Worm (Caenorhabditis elegans): ENCODE results near the gene T25B9.9.
A peak's percentile ranks its signal among the peaks of the same experiment; 100 is the strongest.

Gene T25B9.9

ce11 chrIV:10779328-10779727 lies 9.9 kb downstream of the T25B9.9 start:
- TF ChIP-seq gmeb-1 (tag; optimal IDR thresholded peaks at IDR 0.05), result no peak
- no peak for TF ChIP-seq ztf-1 (GFP tag; conservative IDR thresholded peaks at IDR 0.05)
- TF ChIP-seq R02D3.7 (tag; optimal IDR thresholded peaks at IDR 0.05), result no peak
- TF ChIP-seq skn-1 (tag; optimal IDR thresholded peaks at IDR 0.05), result no peak
- TF ChIP-seq unc-55 (GFP tag; optimal IDR thresholded peaks at IDR 0.05), result no peak
- TF ChIP-seq sma-9 (GFP tag; optimal IDR thresholded peaks at IDR 0.05), result no peak
- TF ChIP-seq sma-9 (tag; optimal IDR thresholded peaks at IDR 0.05), result no peak
- no peak for TF ChIP-seq ZK546.5 (tag; optimal IDR thresholded peaks at IDR 0.05)
- TF ChIP-seq mab-5 (tag; optimal IDR thresholded peaks at IDR 0.05), result no peak
- no peak for TF ChIP-seq nhr-25 (tag; optimal IDR thresholded peaks at IDR 0.05)
- TF ChIP-seq zag-1 (tag; optimal IDR thresholded peaks at IDR 0.05), result no peak
- no peak for TF ChIP-seq ceh-16 (tag; optimal IDR thresholded peaks at IDR 0.05)
- TF ChIP-seq elt-1 (tag; optimal IDR thresholded peaks at IDR 0.05), result no peak
- no peak for TF ChIP-seq nhr-10 (tag; optimal IDR thresholded peaks at IDR 0.05)
- no peak for TF ChIP-seq C34F6.9 (tag; optimal IDR thresholded peaks at IDR 0.05)
- TF ChIP-seq aly-2 (tag; optimal IDR thresholded peaks at IDR 0.05), result no peak

DNA sequence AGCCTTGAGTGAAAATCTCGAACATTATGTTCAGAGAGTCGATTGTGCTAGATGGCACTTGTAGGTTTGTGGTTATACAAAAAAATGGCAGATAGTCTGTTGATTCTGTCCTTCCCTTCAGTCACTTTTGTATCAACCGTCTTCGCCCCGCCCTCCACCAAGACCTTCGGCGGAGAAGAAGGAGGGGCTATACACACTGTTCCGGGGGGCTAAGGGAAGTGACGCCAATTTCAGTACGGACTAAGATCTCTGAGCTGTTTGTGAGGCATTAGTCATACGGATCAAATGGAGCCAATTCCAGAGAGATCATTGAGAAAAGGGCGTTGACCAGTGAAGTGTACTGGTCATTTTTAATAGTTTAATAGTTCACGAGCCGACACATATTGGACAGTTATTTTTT lies 11.1 kb downstream of the T25B9.9 start, which contains the start of gene swt-3:
TSS of gene swt-3 (minus strand) at position 101 of the 400 bp plus-strand sequence.
- TF ChIP-seq nhr-129 (tag; optimal IDR thresholded peaks at IDR 0.05) (no peak), F13H6.1 (tag; optimal IDR thresholded peaks at IDR 0.05) (no peak), unc-39 (tag; optimal IDR thresholded peaks at IDR 0.05) (no peak), mbf-1 (tag; optimal IDR thresholded peaks at IDR 0.05) (no peak), unc-62 (GFP tag; optimal IDR thresholded peaks at IDR 0.05) (no peak), lin-39 (tag; optimal IDR thresholded peaks at IDR 0.05) (no peak), ztf-11 (tag; optimal IDR thresholded peaks at IDR 0.05) (no peak), peb-1 (tag; optimal IDR thresholded peaks at IDR 0.05) (no peak), ceh-16 (tag; optimal IDR thresholded peaks at IDR 0.05) (no peak), ZK546.5 (tag; optimal IDR thresholded peaks at IDR 0.05) (no peak), nhr-10 (tag; optimal IDR thresholded peaks at IDR 0.05) (no peak), snpc-4 (tag; optimal IDR thresholded peaks at IDR 0.05) (no peak)

DNA sequence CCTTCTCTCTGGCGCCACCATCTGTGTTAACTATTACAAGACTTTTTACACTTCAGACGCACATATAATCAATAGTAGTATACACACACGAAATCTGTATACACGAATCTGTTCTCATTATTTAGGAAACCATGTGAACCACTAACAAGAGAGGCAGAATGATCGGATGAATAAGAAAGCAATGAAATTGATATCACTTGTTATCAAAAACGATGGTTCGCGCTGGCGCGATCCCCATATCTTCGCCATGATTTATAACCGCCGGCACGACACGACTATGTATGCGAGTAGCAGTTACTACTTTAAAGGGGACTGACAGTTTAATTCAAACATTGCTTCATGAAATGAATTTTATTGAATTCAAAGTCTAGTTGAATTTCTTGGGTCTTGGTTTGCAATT lies 11.9 kb downstream of the T25B9.9 start:
- peak; percentile 77 for TF ChIP-seq sma-9 (GFP tag; optimal IDR thresholded peaks at IDR 0.05)
- no peak for TF ChIP-seq sma-9 (tag; optimal IDR thresholded peaks at IDR 0.05)
- TF ChIP-seq nhr-21 (tag; optimal IDR thresholded peaks at IDR 0.05), result peak; percentile 31
- TF ChIP-seq lin-11 (tag; optimal IDR thresholded peaks at IDR 0.05), result no peak
- no peak for TF ChIP-seq aly-2 (tag; optimal IDR thresholded peaks at IDR 0.05)
- no peak for TF ChIP-seq ceh-82 (tag; optimal IDR thresholded peaks at IDR 0.05)

- peak; percentile 84 for TF ChIP-seq blmp-1 (tag; optimal IDR thresholded peaks at IDR 0.05; ENCODE audit: insufficient read depth)
- peak; percentile 35 for TF ChIP-seq crh-2 (tag; optimal IDR thresholded peaks at IDR 0.05)
- peak; percentile 5 for TF ChIP-seq Y55F3AM.14 (GFP tag; optimal IDR thresholded peaks at IDR 0.05)
- peak; percentile 79 for TF ChIP-seq nhr-25 (tag; optimal IDR thresholded peaks at IDR 0.05)
- peak in 1 of 2 experiments; percentile 43 for TF ChIP-seq lsy-2 (tag; optimal IDR thresholded peaks at IDR 0.05)
- TF ChIP-seq egl-27 (tag; optimal IDR thresholded peaks at IDR 0.05), result peak; percentile 48
- TF ChIP-seq sma-3 (GFP tag; optimal IDR thresholded peaks at IDR 0.05), result peak; percentile 82
- TF ChIP-seq ama-1 (optimal IDR thresholded peaks at IDR 0.05), result no peak
- TF ChIP-seq elt-1 (tag; optimal IDR thresholded peaks at IDR 0.05), result no peak
- peak; percentile 41 for TF ChIP-seq fos-1 (tag; optimal IDR thresholded peaks at IDR 0.05)
- TF ChIP-seq mab-5 (tag; optimal IDR thresholded peaks at IDR 0.05), result no peak
- peak; percentile 56 to 80 for TF ChIP-seq mdl-1 (tag; optimal IDR thresholded peaks at IDR 0.05)
- TF ChIP-seq nhr-21 (tag; optimal IDR thresholded peaks at IDR 0.05), result peak; percentile 92
- no peak for TF ChIP-seq aly-2 (tag; optimal IDR thresholded peaks at IDR 0.05)
- peak; percentile 4 for TF ChIP-seq nhr-129 (tag; optimal IDR thresholded peaks at IDR 0.05)
- TF ChIP-seq sma-9 (GFP tag; optimal IDR thresholded peaks at IDR 0.05), result peak; percentile 98
- TF ChIP-seq sma-9 (tag; optimal IDR thresholded peaks at IDR 0.05), result no peak
- no peak for TF ChIP-seq nhr-77 (tag; optimal IDR thresholded peaks at IDR 0.05)
- no peak for TF ChIP-seq lin-13 (GFP tag; optimal IDR thresholded peaks at IDR 0.05)
- peak; percentile 45 for TF ChIP-seq gmeb-1 (tag; optimal IDR thresholded peaks at IDR 0.05)
- no peak for TF ChIP-seq nhr-237 (tag; optimal IDR thresholded peaks at IDR 0.05)
- TF ChIP-seq ztf-1 (GFP tag; conservative IDR thresholded peaks at IDR 0.05), result no peak
These were observed 12.6 kb downstream of the T25B9.9 start for ce11 chrIV:10782014-10782413.
